Fruit fly (Drosophila melanogaster) whole organism, pupa: Measurements from ENCODE around the gene CG3740.

Experiments
- CG10348 ChIP-seq: fragments of 200-800 bp; sonication (Bioruptor generic); IDR thresholded peaks from 2 replicates; pipeline ENCODE4 v1.3.6; 2022; ENCODE audit warnings: missing biosample characterization, missing genetic modification characterization
- CG12605 ChIP-seq: fragments of 200-800 bp; sonication (Bioruptor generic); IDR thresholded peaks from 2 replicates; pipeline ENCODE4 v1.3.6; 2022; ENCODE audit warnings: missing biosample characterization, missing genetic modification characterization
- CG13204 ChIP-seq: fragments of 200-800 bp; sonication (Bioruptor generic); optimal IDR thresholded peaks from 2 replicates; lab custom pipeline; 2018; ENCODE audit warnings: missing biosample characterization, mild to moderate bottlenecking, missing genetic modification characterization, moderate library complexity
- CG14655 ChIP-seq: fragments of 200-800 bp; sonication (Bioruptor generic); optimal IDR thresholded peaks from 3 replicates; lab custom pipeline; 2017; ENCODE audit warnings: mild to moderate bottlenecking, missing biosample characterization, missing genetic modification reagents, missing genetic modification characterization
- CG15710 ChIP-seq: fragments of 200-800 bp; sonication (Bioruptor generic); optimal IDR thresholded peaks from 2 replicates; lab custom pipeline; 2018; ENCODE audit warnings: missing biosample characterization, mild to moderate bottlenecking, missing genetic modification characterization, moderate library complexity
- CG17806 ChIP-seq: fragments of 200-800 bp; sonication (Bioruptor generic); optimal IDR thresholded peaks from 2 replicates; lab custom pipeline; 2018; ENCODE audit warnings: missing biosample characterization, mild to moderate bottlenecking, missing genetic modification characterization, moderate library complexity
- CG32121 ChIP-seq: fragments of 200-800 bp; sonication (Bioruptor generic); IDR thresholded peaks from 2 replicates; pipeline ENCODE4 v1.3.6; 2022; ENCODE audit warnings: missing biosample characterization, missing genetic modification characterization
- CG34367 ChIP-seq: fragments of 200-800 bp; sonication (Bioruptor generic); optimal IDR thresholded peaks from 2 replicates; lab custom pipeline; 2018; ENCODE audit warnings: missing biosample characterization, mild to moderate bottlenecking, missing genetic modification characterization
- CG4496 ChIP-seq: fragments of 200-800 bp; sonication (Bioruptor generic); IDR thresholded peaks from 3 replicates; pipeline ENCODE4 v1.3.6; 2022; ENCODE audit warnings: missing biosample characterization, missing genetic modification characterization
- CG8159 ChIP-seq: fragments of 200-800 bp; sonication (Bioruptor generic); optimal IDR thresholded peaks from 3 replicates; lab custom pipeline; 2018; ENCODE audit warnings: missing biosample characterization, mild to moderate bottlenecking, missing genetic modification characterization, moderate library complexity
- CG8301 ChIP-seq: fragments of 200-800 bp; sonication (Bioruptor generic); optimal IDR thresholded peaks from 2 replicates; lab custom pipeline; 2018; ENCODE audit warnings: missing biosample characterization, mild to moderate bottlenecking, missing genetic modification characterization
- CG9948 ChIP-seq: fragments of 200-800 bp; sonication (Bioruptor generic); optimal IDR thresholded peaks from 2 replicates; lab custom pipeline; 2018; ENCODE audit warnings: missing biosample characterization, mild to moderate bottlenecking, missing genetic modification characterization, moderate library complexity
- D1 ChIP-seq: fragments of 200-800 bp; sonication (Bioruptor generic); optimal IDR thresholded peaks from 2 replicates; lab custom pipeline; 2018; ENCODE audit warnings: missing biosample characterization, mild to moderate bottlenecking, missing genetic modification characterization, moderate library complexity
- EcR ChIP-seq: fragments of 200-800 bp; sonication (Bioruptor generic); optimal IDR thresholded peaks from 3 replicates; lab custom pipeline; 2019; ENCODE audit warnings: missing biosample characterization, missing genetic modification characterization, mild to moderate bottlenecking, moderate library complexity, missing genetic modification reagents
- Ets98B ChIP-seq: fragments of 200-800 bp; sonication (Bioruptor generic); IDR thresholded peaks from 2 replicates; pipeline ENCODE4 v1.3.6; 2022; ENCODE audit warnings: missing biosample characterization, missing genetic modification characterization
- Pif1A ChIP-seq: fragments of 200-800 bp; sonication (Bioruptor generic); optimal IDR thresholded peaks from 3 replicates; lab custom pipeline; 2016; ENCODE audit warnings: missing biosample characterization, missing genetic modification characterization
- Pif1B ChIP-seq: fragments of 200-800 bp; sonication (Bioruptor generic); optimal IDR thresholded peaks from 3 replicates; lab custom pipeline; 2016; ENCODE audit warnings: missing biosample characterization, missing genetic modification characterization
- Snoo ChIP-seq: fragments of 200-800 bp; sonication (Bioruptor generic); optimal IDR thresholded peaks from 3 replicates; lab custom pipeline; 2017; ENCODE audit warnings: missing biosample characterization, mild to moderate bottlenecking, missing genetic modification characterization, inconsistent platforms
- fd96Ca ChIP-seq: fragments of 200-800 bp; sonication (Bioruptor generic); IDR thresholded peaks from 3 replicates; pipeline ENCODE4 v1.3.6; 2022; ENCODE audit warnings: missing biosample characterization, missing genetic modification characterization
- gl ChIP-seq: fragments of 200-800 bp; sonication (Bioruptor generic); optimal IDR thresholded peaks from 2 replicates; lab custom pipeline; 2018; ENCODE audit warnings: missing biosample characterization, mild to moderate bottlenecking, missing genetic modification characterization
- rn ChIP-seq: fragments of 200-800 bp; sonication (Bioruptor generic); IDR thresholded peaks from 2 replicates; pipeline ENCODE4 v1.3.6; 2022; ENCODE audit warnings: missing biosample characterization, missing genetic modification characterization

CG3740 gene

dm6 chrX:1619699-1620309 is 49.3 kb downstream of the CG3740 start:
- no peak for TF ChIP-seq CG32121 (GFP tag; lab: Robert Waterston, UW)
- TF ChIP-seq CG34367: no peak
- no peak for TF ChIP-seq Snoo (tag; lab: Kevin White, UChicago)
- TF ChIP-seq fd96Ca (GFP tag; lab: Robert Waterston, UW): no peak
- TF ChIP-seq Pif1B: no peak
- no peak for TF ChIP-seq CG9948
- TF ChIP-seq CG4496 (GFP tag; lab: Robert Waterston, UW): no peak
- no peak for TF ChIP-seq CG14655 (GFP tag; lab: Kevin White, UChicago)
- no peak for TF ChIP-seq Ets98B (GFP tag; lab: Robert Waterston, UW)
- no peak for TF ChIP-seq rn
- TF ChIP-seq CG8159 (tag; lab: Kevin White, UChicago): no peak
- no peak for TF ChIP-seq CG10348 (GFP tag; lab: Robert Waterston, UW)
- TF ChIP-seq CG15710 (tag; lab: Kevin White, UChicago): no peak
- no peak for TF ChIP-seq D1 (tag; lab: Kevin White, UChicago)

- TF ChIP-seq fd96Ca (GFP tag; lab: Robert Waterston, UW) (peak; percentile 96), CG13204 (GFP tag; lab: Kevin White, UChicago) (no peak), CG32121 (GFP tag; lab: Robert Waterston, UW) (peak; percentile 95), Ets98B (GFP tag; lab: Robert Waterston, UW) (peak; percentile 95), CG9948 (peak; percentile 43), D1 (tag; lab: Kevin White, UChicago) (no peak), rn (peak; percentile 62; the same call in 1 of the 2 replicates), CG17806 (peak; percentile 9), CG8301 (tag; lab: Kevin White, UChicago) (peak; percentile 94), CG15710 (tag; lab: Kevin White, UChicago) (no peak), CG4496 (GFP tag; lab: Robert Waterston, UW) (peak; percentile 95), CG14655 (GFP tag; lab: Kevin White, UChicago) (peak; percentile 93), CG8159 (tag; lab: Kevin White, UChicago) (no peak), gl (tag; lab: Kevin White, UChicago) (no peak), CG12605 (GFP tag; lab: Robert Waterston, UW) (peak; percentile 73; the same call in 1 of the 2 replicates), CG34367 (no peak), Pif1A (GFP tag; lab: Kevin White, UChicago) (peak; percentile 80), Pif1B (peak; percentile 72), CG10348 (GFP tag; lab: Robert Waterston, UW) (peak; percentile 84), EcR (GFP tag; lab: Kevin White, UChicago) (peak; percentile 20), Snoo (tag; lab: Kevin White, UChicago) (no peak)
Observed at dm6 chrX:1618727-1619581, 50.1 kb downstream of the CG3740 start.
